Fruit fly (Drosophila melanogaster): ENCODE measurements around the gene CG11586.

DNA sequence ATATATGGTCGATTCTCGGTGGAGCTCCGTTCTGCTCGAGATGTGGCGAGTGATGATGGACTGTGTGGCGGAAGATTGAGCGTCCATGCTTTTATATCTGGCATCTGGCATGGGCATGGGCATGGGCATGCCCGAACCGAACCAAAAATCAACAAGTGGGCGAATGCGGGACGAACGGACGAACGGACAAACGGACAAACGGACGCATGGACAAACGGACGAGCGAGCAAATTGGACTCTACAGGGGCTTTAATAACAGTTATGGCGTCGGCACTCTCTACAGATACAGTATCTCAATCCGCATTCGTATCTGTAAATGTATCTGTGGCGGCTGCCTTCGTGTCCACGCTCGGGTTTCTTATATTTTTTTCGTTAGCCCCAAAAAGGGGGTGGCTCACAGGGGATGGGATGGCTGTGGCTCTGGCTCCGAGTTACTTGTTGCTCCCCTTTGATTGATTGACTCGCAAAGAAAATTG lies 26.1 kb downstream of the CG11586 start, which contains the start of gene ImpL2:
- no peak for TF ChIP-seq Jra (GFP tag; optimal IDR thresholded peaks at IDR 0.05)
- no peak for TF ChIP-seq CrebA (GFP tag; optimal IDR thresholded peaks at IDR 0.05; ENCODE audit: borderline replicate concordance)
- no peak for TF ChIP-seq CG9705 (GFP tag; optimal IDR thresholded peaks at IDR 0.05)
- no peak for TF ChIP-seq Rel (GFP tag; optimal IDR thresholded peaks at IDR 0.05)
- no peak for TF ChIP-seq Rel (tag; optimal IDR thresholded peaks at IDR 0.05)
- no peak for TF ChIP-seq dl (GFP tag; optimal IDR thresholded peaks at IDR 0.05; ENCODE audit: insufficient read depth in 1 of 2, partially characterized antibody in 2 of 2)
- TF ChIP-seq Hnf4 (GFP tag; optimal IDR thresholded peaks at IDR 0.05), result no peak
- TF ChIP-seq Abd-B (GFP tag; optimal IDR thresholded peaks at IDR 0.05), result no peak
- no peak for TF ChIP-seq h (GFP tag; optimal IDR thresholded peaks at IDR 0.05)
- TF ChIP-seq Mio (GFP tag; optimal IDR thresholded peaks at IDR 0.05), result no peak
- no peak for TF ChIP-seq fru (GFP tag; optimal IDR thresholded peaks at IDR 0.05)
- TF ChIP-seq dmrt93B (GFP tag; optimal IDR thresholded peaks at IDR 0.05), result no peak
- TF ChIP-seq woc (GFP tag; optimal IDR thresholded peaks at IDR 0.05), result no peak
- no peak for TF ChIP-seq usp (GFP tag; optimal IDR thresholded peaks at IDR 0.05)

Data from whole organism, wandering third instar larva.